Fruit fly (Drosophila melanogaster) Kc167 (cell line): ENCODE measurements around the gene COX7AL2.

Source experiments
- Myc ChIP-seq: fragments of >200 bp; optimal IDR thresholded peaks from 2 replicates; lab custom pipeline; 2017; ENCODE audit warnings: missing external identifiers
- h ChIP-seq: fragments of >200 bp; optimal IDR thresholded peaks from 3 replicates; lab custom pipeline; 2018; ENCODE audit warnings: missing external identifiers
- insv ChIP-seq: fragments of >200 bp; optimal IDR thresholded peaks from 3 replicates; lab custom pipeline; 2018; ENCODE audit warnings: missing external identifiers
- psq ChIP-seq: fragments of >200 bp; optimal IDR thresholded peaks from 2 replicates; lab custom pipeline; 2017; ENCODE audit warnings: missing external identifiers
- ttk ChIP-seq: sonication (Bioruptor generic); optimal IDR thresholded peaks from 2 replicates; lab custom pipeline; 2017; ENCODE audit warnings: missing external identifiers

dm6 chr2L:2212478-2212877, 14.8 kb upstream of the COX7AL2 start, which contains the start of gene CG15385:
- TF ChIP-seq h (lab: Kevin White, UChicago) (no peak), psq (no peak), Myc (lab: Kevin White, UChicago) (no peak), ttk (no peak), insv (lab: Kevin White, UChicago) (no peak)
